Fruit fly (Drosophila melanogaster) Kc167 (cell line): ENCODE results near the gene Mtl.

Source experiments
- Myc ChIP-seq: fragments of >200 bp; optimal IDR thresholded peaks from 2 replicates; lab custom pipeline; 2017; ENCODE audit warnings: missing external identifiers
- Sin3A ChIP-seq: fragments of >200 bp; optimal IDR thresholded peaks from 2 replicates; lab custom pipeline; 2018; ENCODE audit warnings: missing external identifiers
- h ChIP-seq: fragments of >200 bp; optimal IDR thresholded peaks from 3 replicates; lab custom pipeline; 2018; ENCODE audit warnings: missing external identifiers
- insv ChIP-seq: fragments of >200 bp; optimal IDR thresholded peaks from 3 replicates; lab custom pipeline; 2018; ENCODE audit warnings: missing external identifiers
- psq ChIP-seq: fragments of >200 bp; optimal IDR thresholded peaks from 2 replicates; lab custom pipeline; 2017; ENCODE audit warnings: missing external identifiers
- ttk ChIP-seq: sonication (Bioruptor generic); optimal IDR thresholded peaks from 2 replicates; lab custom pipeline; 2017; ENCODE audit warnings: missing external identifiers

Mtl gene

DNA sequence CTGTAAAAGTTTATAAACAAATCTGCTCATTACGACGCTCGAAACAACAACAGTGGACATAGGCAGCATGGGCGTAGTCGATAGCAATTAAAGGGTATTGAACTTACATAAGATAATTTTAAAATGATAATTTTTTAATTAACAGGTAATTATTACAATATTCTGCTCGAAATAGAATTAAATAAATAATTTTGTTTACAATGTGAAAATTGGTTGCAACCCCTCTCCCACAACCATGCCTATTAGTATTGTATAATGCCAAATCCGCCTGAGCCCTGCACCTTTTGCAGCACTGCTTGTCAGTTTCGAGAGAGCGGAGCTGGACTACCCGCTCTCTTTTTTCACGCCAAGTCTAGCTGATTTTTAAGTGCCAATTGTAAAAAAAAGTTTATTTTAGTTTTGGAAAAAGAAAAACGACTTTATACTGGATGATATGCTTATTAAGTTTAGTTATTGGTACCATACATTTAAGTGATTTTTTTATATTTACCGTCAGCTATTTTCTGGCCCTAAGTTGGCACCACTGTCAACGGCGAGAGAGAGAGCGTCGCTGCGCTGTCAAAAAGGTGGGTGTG, at the start of gene Mtl, which contains the start of gene CG5611:
Gene Mtl, plus strand, starts transcription at position 403 of the 575 bp plus-strand sequence.
Gene CG5611, minus strand, starts transcription at position 51 of the 575 bp plus-strand sequence.
- TF ChIP-seq Myc (no peak), ttk (no peak), insv (lab: Kevin White, UChicago) (no peak), Sin3A (lab: Kevin White, UChicago) (no peak), h (lab: Kevin White, UChicago) (no peak), psq (lab: Kevin White, UChicago) (no peak)

DNA sequence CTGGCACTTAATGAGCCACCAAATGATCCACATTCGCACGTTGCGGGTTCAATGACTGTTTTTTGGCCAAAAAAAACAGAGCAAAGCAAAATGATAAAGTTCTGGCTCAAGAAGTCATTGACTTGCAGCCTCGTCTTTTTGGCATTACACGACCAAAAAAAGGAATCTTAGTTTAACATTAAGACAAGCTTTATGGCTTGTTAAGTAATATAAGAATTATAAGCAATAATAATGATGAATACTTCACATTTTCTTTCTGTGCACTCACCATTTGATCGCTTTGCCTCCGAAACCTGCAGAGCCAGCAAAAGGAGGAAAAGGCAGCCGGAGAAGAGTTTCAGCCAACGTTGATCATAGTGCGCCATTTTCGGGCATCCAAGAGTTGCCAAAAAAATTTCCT, 43.0 kb upstream of the Mtl start:
- no peak for TF ChIP-seq h (lab: Kevin White, UChicago)
- no peak for TF ChIP-seq psq (lab: Kevin White, UChicago)
- TF ChIP-seq Sin3A (lab: Kevin White, UChicago), result no peak
- TF ChIP-seq Myc, result no peak
- no peak for TF ChIP-seq ttk
- no peak for TF ChIP-seq insv (lab: Kevin White, UChicago)

DNA sequence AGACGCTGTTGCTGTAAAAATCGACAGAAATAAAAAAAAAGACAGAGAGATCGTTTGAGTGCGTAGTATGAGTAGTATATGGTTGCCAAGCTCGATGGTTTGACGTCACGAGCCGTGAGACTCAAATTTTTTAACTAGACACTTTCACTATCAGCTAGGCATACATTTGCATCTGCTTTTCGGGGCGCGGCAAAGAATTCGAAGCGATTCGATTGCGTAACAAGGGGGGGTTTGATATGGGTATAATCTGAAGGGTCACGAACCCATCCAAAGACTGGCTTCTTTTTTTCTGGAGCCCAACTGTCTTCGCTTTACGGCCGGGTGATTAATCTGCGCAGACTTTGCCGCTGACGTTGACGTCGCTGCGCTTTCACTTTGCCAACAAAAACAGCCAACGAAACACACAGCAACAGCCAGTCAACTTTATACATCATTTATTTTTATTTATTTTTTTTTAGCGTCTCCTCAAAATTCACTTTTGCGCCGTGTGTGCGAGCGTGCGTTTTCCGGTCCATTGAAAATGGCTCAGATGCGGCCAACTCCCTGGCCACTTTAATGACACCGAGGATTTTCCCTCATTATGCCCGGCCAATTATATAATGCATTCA, 42.5 kb upstream of the Mtl start:
- TF ChIP-seq ttk (no peak), Sin3A (lab: Kevin White, UChicago) (no peak), psq (lab: Kevin White, UChicago) (no peak), Myc (no peak), insv (lab: Kevin White, UChicago) (no peak), h (lab: Kevin White, UChicago) (no peak)

DNA sequence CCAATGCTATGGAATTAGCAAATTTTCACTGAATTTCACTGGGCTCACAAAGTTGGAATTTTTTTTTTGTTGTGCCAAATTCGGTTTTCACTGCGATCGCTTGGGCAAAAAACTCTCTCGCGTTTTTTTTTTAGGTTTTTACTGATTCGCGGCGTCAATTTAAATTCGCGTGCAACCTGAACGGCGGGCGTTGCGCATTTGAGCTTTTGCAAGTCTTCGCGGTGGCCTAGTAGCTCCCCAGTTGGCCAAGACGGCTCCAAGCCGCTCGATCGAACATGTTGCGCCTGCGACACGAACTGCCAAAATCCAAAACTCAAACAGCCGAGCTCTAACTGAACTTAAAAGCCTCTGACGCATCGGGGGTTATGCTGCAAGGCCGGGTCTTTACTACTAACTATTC, 40.2 kb upstream of the Mtl start, which contains the start of gene CG5639:
Gene CG5639, minus strand, starts transcription at position 152 of the 400 bp plus-strand sequence.
- TF ChIP-seq psq (lab: Kevin White, UChicago), result no peak
- TF ChIP-seq ttk, result no peak
- no peak for TF ChIP-seq insv (lab: Kevin White, UChicago)
- no peak for TF ChIP-seq h (lab: Kevin White, UChicago)
- no peak for TF ChIP-seq Sin3A (lab: Kevin White, UChicago)
- TF ChIP-seq Myc, result no peak

DNA sequence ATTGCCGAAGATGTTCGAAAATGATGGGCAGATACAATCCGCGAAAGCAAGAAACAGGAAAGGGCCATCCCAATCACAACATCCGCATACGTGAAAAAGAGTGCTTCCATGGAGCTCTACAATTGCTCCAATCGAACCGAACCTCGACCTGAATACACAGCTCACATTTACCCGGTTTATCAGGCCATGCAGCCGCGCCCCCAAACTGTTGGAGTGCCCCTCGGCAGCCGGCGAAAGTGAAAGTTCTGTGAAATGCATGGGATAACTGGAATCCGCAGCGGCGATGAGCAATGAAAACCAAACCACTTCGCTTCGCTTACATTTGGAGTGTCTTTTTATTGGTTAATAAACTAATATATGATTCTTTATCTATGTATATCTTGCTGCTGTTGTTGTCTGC, 39.0 kb upstream of the Mtl start:
- TF ChIP-seq h (lab: Kevin White, UChicago) (no peak), psq (lab: Kevin White, UChicago) (no peak), ttk (no peak), Myc (no peak), Sin3A (lab: Kevin White, UChicago) (no peak), insv (lab: Kevin White, UChicago) (no peak)

DNA sequence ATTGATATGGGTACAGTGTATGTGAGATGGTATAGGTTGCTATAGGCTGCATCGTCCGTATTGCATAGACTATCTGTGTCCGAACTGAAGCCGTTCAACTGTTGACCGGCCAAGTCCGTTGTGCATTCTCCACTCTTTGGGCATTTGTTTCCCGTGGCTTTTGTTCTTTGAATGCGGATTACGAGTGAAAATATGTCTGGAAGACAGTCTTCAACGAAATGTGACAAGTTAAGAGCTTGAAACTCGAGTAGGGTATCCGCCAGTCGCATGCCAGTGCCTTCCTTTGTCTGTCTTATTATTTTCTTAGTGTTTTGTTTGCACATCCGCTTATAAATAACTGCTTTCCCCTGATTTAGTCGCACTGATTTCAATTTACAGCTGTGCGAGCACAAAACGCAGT, 32.5 kb upstream of the Mtl start:
- TF ChIP-seq ttk, result no peak
- no peak for TF ChIP-seq Myc
- no peak for TF ChIP-seq insv (lab: Kevin White, UChicago)

DNA sequence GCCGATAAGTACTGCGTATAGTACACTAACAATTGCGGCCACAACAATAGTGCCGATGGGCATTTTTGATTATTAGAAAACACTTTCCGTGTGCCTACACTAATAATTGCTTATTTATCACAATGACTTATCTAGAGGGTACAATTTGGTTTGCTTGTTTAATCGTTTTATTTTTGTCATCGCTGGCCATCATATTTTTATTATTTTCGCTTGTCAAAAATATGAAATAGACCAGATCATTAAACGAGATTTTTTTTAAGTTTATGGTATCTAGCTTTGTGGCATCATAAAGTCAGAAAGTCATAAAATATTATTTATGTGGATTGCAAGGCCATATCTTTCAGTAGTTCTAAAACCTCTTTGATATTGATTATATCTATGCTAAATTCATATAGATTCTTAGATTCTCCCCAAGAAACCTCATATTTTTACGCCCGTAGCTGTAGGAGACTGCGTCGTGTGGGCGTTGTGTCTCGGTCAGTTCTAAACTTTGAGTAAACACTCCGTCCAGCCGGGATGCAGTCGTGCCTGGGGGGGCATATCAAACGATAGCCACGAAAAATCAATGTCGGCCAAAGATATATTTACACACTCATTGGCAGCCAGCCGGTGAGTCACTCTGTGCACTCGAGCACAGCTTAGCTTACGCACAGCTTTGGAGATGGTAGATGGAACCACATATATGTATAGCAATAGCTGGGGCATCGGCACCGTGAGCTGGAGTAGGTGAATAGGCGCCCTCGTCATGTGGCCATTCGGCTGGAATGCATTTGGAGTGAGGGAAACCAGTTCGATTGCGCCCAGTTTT, 31.4 kb upstream of the Mtl start:
- TF ChIP-seq Sin3A (lab: Kevin White, UChicago) (no peak), h (lab: Kevin White, UChicago) (no peak), psq (lab: Kevin White, UChicago) (no peak), Myc (no peak), ttk (no peak), insv (lab: Kevin White, UChicago) (no peak)

DNA sequence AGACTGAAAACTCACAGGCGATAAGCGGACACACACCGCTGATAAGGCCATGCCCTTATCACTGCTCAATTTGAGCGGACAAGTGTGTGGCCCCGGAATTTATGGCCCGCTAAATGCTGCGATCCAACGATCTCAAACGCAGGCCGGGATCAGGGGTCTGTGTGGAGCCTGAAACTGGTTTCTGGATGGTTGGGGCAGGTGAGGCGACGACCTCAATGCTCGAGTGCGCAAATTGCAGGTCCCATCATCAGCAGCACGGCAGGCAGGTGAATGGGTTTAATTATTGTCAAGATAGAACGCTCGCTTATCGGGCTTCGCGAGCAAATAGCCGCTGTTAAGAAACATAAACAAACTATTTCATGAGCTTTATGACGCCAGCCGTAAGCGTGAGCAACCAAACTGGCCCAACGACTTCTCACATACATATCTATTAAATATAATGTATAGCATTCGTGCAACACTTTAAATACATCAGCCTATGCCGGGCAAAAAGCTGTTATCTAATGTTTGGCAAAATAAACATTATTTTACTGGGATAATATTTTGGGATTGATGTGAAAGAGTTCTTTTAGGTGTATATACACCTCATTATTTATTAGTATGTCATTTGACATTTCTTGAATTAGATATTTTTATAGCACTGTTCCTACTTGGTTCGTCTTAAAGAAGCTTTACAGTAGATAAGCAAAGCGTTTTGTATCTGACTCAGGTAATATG, 30.5 kb upstream of the Mtl start:
- TF ChIP-seq Myc, result no peak
- no peak for TF ChIP-seq h (lab: Kevin White, UChicago)
- TF ChIP-seq psq (lab: Kevin White, UChicago), result no peak
- TF ChIP-seq Sin3A (lab: Kevin White, UChicago), result no peak
- TF ChIP-seq ttk, result no peak
- TF ChIP-seq insv (lab: Kevin White, UChicago), result no peak

DNA sequence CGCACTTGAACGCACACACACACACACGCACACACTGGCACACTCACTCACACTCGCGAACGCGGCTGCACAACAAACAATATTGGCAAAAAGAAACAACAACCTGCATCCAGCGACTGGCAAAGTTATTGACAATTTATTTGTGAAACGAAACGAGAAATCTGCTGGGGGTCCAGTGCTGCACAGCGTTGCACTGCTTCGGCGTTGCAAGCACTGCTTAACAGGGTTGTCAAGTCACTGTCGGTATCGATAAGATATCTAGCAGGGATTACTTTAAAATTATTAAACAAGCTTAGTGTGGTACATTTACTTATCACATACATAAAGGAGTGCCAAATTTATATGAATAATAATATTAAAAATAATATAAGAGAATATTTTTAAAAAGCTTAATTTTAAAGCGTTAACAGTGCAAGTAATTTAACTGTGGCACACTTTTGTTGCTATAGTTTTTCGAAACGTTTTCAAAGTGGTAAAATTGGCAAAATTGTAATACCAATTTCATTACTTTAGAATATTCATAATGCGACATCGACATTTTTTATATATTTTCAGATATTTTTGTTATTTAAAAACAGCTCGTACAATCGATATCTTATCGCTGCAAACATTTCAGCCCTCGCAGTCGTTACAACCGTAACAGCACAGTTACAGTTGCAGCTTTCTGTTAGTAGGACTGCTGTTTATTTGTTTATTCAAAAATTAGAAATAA, 28.8 kb upstream of the Mtl start, which contains the start of the genes dsd and Tusp:
Gene dsd, minus strand, starts transcription at position 179 of the 712 bp plus-strand sequence.
Gene Tusp, plus strand, starts transcription at position 662 of the 712 bp plus-strand sequence.
- TF ChIP-seq insv (lab: Kevin White, UChicago) (no peak), psq (lab: Kevin White, UChicago) (no peak), Myc (no peak), ttk (no peak), h (lab: Kevin White, UChicago) (no peak), Sin3A (lab: Kevin White, UChicago) (no peak)

DNA sequence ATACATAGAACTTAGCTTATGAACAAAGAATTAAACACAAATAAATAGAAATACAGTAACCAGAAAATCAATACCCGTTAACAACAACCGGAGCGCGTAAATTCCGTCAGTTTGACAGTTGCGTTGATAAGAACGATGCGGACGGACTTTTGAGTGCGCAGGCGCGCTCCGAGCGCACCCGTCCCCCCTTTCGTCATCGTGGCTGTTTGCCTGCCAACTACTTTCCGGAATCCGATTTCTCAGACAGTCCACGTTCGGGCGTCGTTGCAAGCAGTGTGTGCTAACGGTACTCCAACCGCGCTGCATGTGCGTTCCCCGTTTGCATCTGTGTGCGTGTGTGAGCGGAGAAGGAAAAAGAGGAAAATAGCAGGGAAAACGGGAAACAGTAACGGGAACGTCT, 28.2 kb upstream of the Mtl start:
- TF ChIP-seq insv (lab: Kevin White, UChicago) (no peak), Sin3A (lab: Kevin White, UChicago) (no peak)

DNA sequence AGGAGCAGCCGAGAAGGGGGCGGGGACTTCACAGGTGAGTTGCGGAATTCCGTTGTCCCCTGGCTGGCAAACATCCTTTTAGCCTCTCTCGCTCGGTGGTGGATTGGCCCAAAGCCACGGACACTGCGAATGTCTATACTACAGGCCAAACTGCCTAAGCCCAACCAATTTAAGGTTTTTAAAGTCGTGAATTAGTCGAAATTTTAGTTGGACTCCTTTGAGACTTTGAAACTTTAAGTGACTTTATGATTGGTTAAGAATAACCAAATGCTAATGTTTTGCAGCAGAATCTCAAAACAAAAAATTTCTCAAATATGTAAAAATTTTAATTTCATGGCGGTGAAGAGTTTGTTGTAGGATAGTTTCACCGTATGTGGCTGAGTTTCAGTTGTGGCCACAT, 27.7 kb upstream of the Mtl start:
- TF ChIP-seq Myc, result no peak
- no peak for TF ChIP-seq ttk
